Fruit fly (Drosophila melanogaster) whole organism, embryonic: Measurements from ENCODE around the gene CG18131.

ENCODE experiments used
- Atf6 ChIP-seq: fragments of 200-800 bp; sonication (Bioruptor generic); IDR thresholded peaks from 2 replicates; pipeline ENCODE4 v1.3.6; 2022; ENCODE audit warnings: missing biosample characterization, missing genetic modification characterization
- Blimp-1 ChIP-seq: fragments of 200-800 bp; sonication (Bioruptor generic); optimal IDR thresholded peaks from 3 replicates; lab custom pipeline; 2018; ENCODE audit warnings: missing biosample characterization, missing genetic modification characterization, mild to moderate bottlenecking, moderate library complexity, missing genetic modification reagents
- CG15479 ChIP-seq: fragments of 200-800 bp; sonication (Bioruptor generic); optimal IDR thresholded peaks from 3 replicates; lab custom pipeline; 2019; ENCODE audit warnings: missing biosample characterization, mild to moderate bottlenecking, missing genetic modification characterization, moderate library complexity
- CG16779 ChIP-seq: fragments of 200-800 bp; sonication (Bioruptor generic); IDR thresholded peaks from 2 replicates; pipeline ENCODE4 v1.3.6; 2022; ENCODE audit warnings: missing biosample characterization, missing genetic modification characterization
- CG16863 ChIP-seq: fragments of 200-800 bp; sonication (Bioruptor generic); optimal IDR thresholded peaks from 3 replicates; lab custom pipeline; 2016; ENCODE audit warnings: missing biosample characterization, missing genetic modification characterization
- CG6175 ChIP-seq: fragments of 200-800 bp; sonication (Bioruptor generic); IDR thresholded peaks from 3 replicates; pipeline ENCODE4 v1.3.6; 2022; ENCODE audit warnings: missing biosample characterization, missing genetic modification characterization
- CG8281 ChIP-seq: fragments of 200-800 bp; sonication (Bioruptor generic); optimal IDR thresholded peaks from 2 replicates; lab custom pipeline; 2018; ENCODE audit warnings: missing biosample characterization, mild to moderate bottlenecking, missing genetic modification characterization, moderate library complexity
- CG9876 ChIP-seq: fragments of 200-800 bp; sonication (Bioruptor generic); optimal IDR thresholded peaks from 2 replicates; lab custom pipeline; 2016; ENCODE audit warnings: missing biosample characterization, missing genetic modification characterization
- CG9932 ChIP-seq: fragments of 200-800 bp; sonication (Bioruptor generic); IDR thresholded peaks from 2 replicates; pipeline ENCODE4 v1.3.6; 2022; ENCODE audit warnings: missing biosample characterization, missing genetic modification characterization
- Dek ChIP-seq: fragments of 200-800 bp; sonication (Bioruptor generic); optimal IDR thresholded peaks from 3 replicates; lab custom pipeline; 2019; ENCODE audit warnings: missing biosample characterization, mild to moderate bottlenecking, missing genetic modification characterization, moderate library complexity
- Dp ChIP-seq: fragments of 200-800 bp; sonication (Bioruptor generic); optimal IDR thresholded peaks from 2 replicates; lab custom pipeline; 2018; ENCODE audit warnings: missing biosample characterization, mild to moderate bottlenecking, missing genetic modification characterization, moderate library complexity
- Drgx ChIP-seq: fragments of 200-800 bp; sonication (Bioruptor generic); IDR thresholded peaks from 2 replicates; pipeline ENCODE4 v1.3.6; 2022; ENCODE audit warnings: missing biosample characterization, missing genetic modification characterization
- Ets65A ChIP-seq: fragments of 200-800 bp; sonication (Bioruptor generic); peaks from one replicate; lab custom pipeline; 2016; ENCODE audit warnings: missing biosample characterization, missing genetic modification characterization
- HHEX ChIP-seq: fragments of 200-800 bp; sonication (Bioruptor generic); optimal IDR thresholded peaks from 3 replicates; lab custom pipeline; 2017; ENCODE audit warnings: missing biosample characterization, mild to moderate bottlenecking, missing genetic modification characterization, missing genetic modification reagents
- HmgZ ChIP-seq: fragments of 200-800 bp; sonication (Bioruptor generic); optimal IDR thresholded peaks from 2 replicates; lab custom pipeline; 2018; ENCODE audit warnings: missing biosample characterization, mild to moderate bottlenecking, missing genetic modification characterization
- Hsf ChIP-seq: fragments of 200-800 bp; sonication (Bioruptor generic); optimal IDR thresholded peaks from 3 replicates; lab custom pipeline; 2016; ENCODE audit warnings: missing biosample characterization, missing genetic modification characterization
- Lpt ChIP-seq: fragments of >200 bp; optimal IDR thresholded peaks from 2 replicates; lab custom pipeline; 2018; ENCODE audit warnings: missing biosample characterization, missing genetic modification characterization
- NFAT ChIP-seq: fragments of 200-800 bp; sonication (Bioruptor generic); IDR thresholded peaks from 2 replicates; pipeline ENCODE4 v1.3.6; 2022; ENCODE audit warnings: missing biosample characterization, missing genetic modification characterization
- Optix ChIP-seq: fragments of 200-800 bp; sonication (Bioruptor generic); IDR thresholded peaks from 3 replicates; pipeline ENCODE4 v1.3.6; 2022; ENCODE audit warnings: missing biosample characterization, missing genetic modification characterization
- Rfx ChIP-seq: fragments of 200-800 bp; sonication (Bioruptor generic); IDR thresholded peaks from 2 replicates; pipeline ENCODE4 v1.3.6; 2022; ENCODE audit warnings: missing biosample characterization, missing genetic modification characterization
- Side ChIP-seq: fragments of 200-800 bp; sonication (Bioruptor generic); optimal IDR thresholded peaks from 2 replicates; lab custom pipeline; 2016; ENCODE audit warnings: missing biosample characterization, missing genetic modification characterization
- caup ChIP-seq: fragments of 200-800 bp; sonication (Bioruptor generic); optimal IDR thresholded peaks from 3 replicates; lab custom pipeline; 2017; ENCODE audit warnings: missing biosample characterization, mild to moderate bottlenecking, missing genetic modification characterization, moderate library complexity; ENCODE audit not compliant: severe bottlenecking
- chif ChIP-seq, 2 experiments: fragments of 200-800 bp; sonication (Bioruptor generic); optimal IDR thresholded peaks; 3 replicates each; lab custom pipeline; 2016; ENCODE audit warnings: missing biosample characterization in 2 of 2, missing genetic modification characterization in 2 of 2
- dysf ChIP-seq: fragments of 200-800 bp; sonication (Bioruptor generic); IDR thresholded peaks from 3 replicates; pipeline ENCODE4 v1.3.6; 2022; ENCODE audit warnings: missing biosample characterization, missing genetic modification characterization
- ftz-f1 ChIP-seq: fragments of 200-800 bp; sonication (Bioruptor generic); optimal IDR thresholded peaks from 2 replicates; lab custom pipeline; 2016; ENCODE audit warnings: missing biosample characterization, missing genetic modification characterization
- grn ChIP-seq: fragments of 200-800 bp; sonication (Bioruptor generic); optimal IDR thresholded peaks from 3 replicates; lab custom pipeline; 2017; ENCODE audit warnings: missing biosample characterization, missing genetic modification characterization
- gsb ChIP-seq: fragments of 200-800 bp; sonication (Bioruptor generic); IDR thresholded peaks from 2 replicates; pipeline ENCODE4 v1.3.6; 2022; ENCODE audit warnings: missing biosample characterization, missing genetic modification characterization
- kay ChIP-seq: fragments of 200-800 bp; sonication (Bioruptor generic); optimal IDR thresholded peaks from 2 replicates; lab custom pipeline; 2016; ENCODE audit warnings: missing biosample characterization, missing genetic modification characterization
- klu ChIP-seq: fragments of 200-800 bp; sonication (Bioruptor generic); IDR thresholded peaks from 2 replicates; pipeline ENCODE4 v1.3.6; 2022; ENCODE audit warnings: missing biosample characterization, missing genetic modification characterization
- nerfin-2 ChIP-seq: fragments of 200-800 bp; sonication (Bioruptor generic); IDR thresholded peaks from 2 replicates; pipeline ENCODE4 v1.3.6; 2022; ENCODE audit warnings: missing biosample characterization, missing genetic modification characterization; ENCODE audit not compliant: partially characterized antibody
- org-1 ChIP-seq: fragments of 200-800 bp; sonication (Bioruptor generic); optimal IDR thresholded peaks from 2 replicates; lab custom pipeline; 2017; ENCODE audit warnings: missing biosample characterization, missing genetic modification characterization
- phol ChIP-seq: fragments of 200-800 bp; sonication (Bioruptor generic); optimal IDR thresholded peaks from 3 replicates; lab custom pipeline; 2018; ENCODE audit warnings: missing biosample characterization, mild to moderate bottlenecking, missing genetic modification characterization, moderate library complexity
- ro ChIP-seq: fragments of 200-800 bp; sonication (Bioruptor generic); IDR thresholded peaks from 2 replicates; pipeline ENCODE4 v1.3.6; 2022; ENCODE audit warnings: missing biosample characterization, missing genetic modification characterization
- sd ChIP-seq: fragments of 200-800 bp; sonication (Bioruptor generic); optimal IDR thresholded peaks from 3 replicates; lab custom pipeline; 2018; ENCODE audit warnings: missing biosample characterization, mild to moderate bottlenecking, missing genetic modification characterization, moderate library complexity
- sens ChIP-seq: fragments of 200-800 bp; sonication (Bioruptor generic); peaks from one replicate; lab custom pipeline; 2016; ENCODE audit warnings: missing biosample characterization, missing genetic modification characterization
- sisA ChIP-seq: fragments of 200-800 bp; sonication (Bioruptor generic); IDR thresholded peaks from 2 replicates; pipeline ENCODE4 v1.3.6; 2022; ENCODE audit warnings: missing biosample characterization, missing genetic modification characterization
- stwl ChIP-seq: fragments of 200-800 bp; sonication (Bioruptor generic); optimal IDR thresholded peaks from 3 replicates; lab custom pipeline; 2018; ENCODE audit warnings: missing biosample characterization, mild to moderate bottlenecking, missing genetic modification characterization, moderate library complexity
- vfl ChIP-seq: fragments of 200-800 bp; sonication (Bioruptor generic); optimal IDR thresholded peaks from 2 replicates; lab custom pipeline; 2016; ENCODE audit warnings: missing biosample characterization, missing genetic modification characterization
- vnd ChIP-seq: fragments of 200-800 bp; sonication (Bioruptor generic); IDR thresholded peaks from 3 replicates; pipeline ENCODE4 v1.3.6; 2022; ENCODE audit warnings: missing biosample characterization, missing genetic modification characterization; ENCODE audit not compliant: partially characterized antibody
- wdn ChIP-seq: fragments of 200-800 bp; sonication (Bioruptor generic); IDR thresholded peaks from 2 replicates; pipeline ENCODE4 v1.3.6; 2022; ENCODE audit warnings: missing biosample characterization, missing genetic modification characterization

CG18131 gene

dm6 chr2L:1500312-1500711 lies at the start of gene CG18131:
CG18131 (minus strand) TSS chr2L:1500608.
- TF ChIP-seq chif (GFP tag; optimal IDR thresholded peaks at IDR 0.05; lab: Kevin White, UChicago) (no peak), stwl (tag; lab: Kevin White, UChicago) (peak; percentile 85), NFAT (GFP tag; lab: Robert Waterston, UW) (no peak), Ets65A (peak; percentile 10)

dm6 chr2L:1547860-1548259 lies 47.5 kb upstream of the CG18131 start:
- TF ChIP-seq ftz-f1 (GFP tag; lab: Kevin White, UChicago) (no peak), Rfx (GFP tag; lab: Robert Waterston, UW) (no peak), CG9876 (GFP tag; lab: Kevin White, UChicago) (no peak), nerfin-2 (GFP tag; lab: Robert Waterston, UW) (no peak), wdn (GFP tag; lab: Robert Waterston, UW) (no peak), Dek (tag; lab: Kevin White, UChicago) (no peak), org-1 (no peak), gsb (GFP tag; lab: Robert Waterston, UW) (no peak), sd (no peak), dysf (no peak), kay (GFP tag; lab: Kevin White, UChicago) (no peak), caup (GFP tag; lab: Kevin White, UChicago) (no peak), Optix (GFP tag; lab: Robert Waterston, UW) (no peak), sens (peak; percentile 30), Side (GFP tag; lab: Kevin White, UChicago) (no peak), CG8281 (tag; lab: Kevin White, UChicago) (peak; percentile 94), HHEX (GFP tag; lab: Kevin White, UChicago) (no peak), HmgZ (no peak)
- TF ChIP-seq, all 482 proteins: peak for 2

- TF ChIP-seq Drgx (GFP tag; lab: Robert Waterston, UW) = peak; percentile 30; the same call in 1 of the 2 replicates
- no peak for TF ChIP-seq vnd
Observed at dm6 chr2L:1538132-1538531, 37.7 kb upstream of the CG18131 start.

- TF ChIP-seq CG16779 (no peak), Drgx (GFP tag; lab: Robert Waterston, UW) (peak; percentile 46; the same call in 1 of the 2 replicates), Hsf (no peak)
- TF ChIP-seq, all 482 proteins: peak for 1
Observed at dm6 chr2L:1535231-1535630, 34.8 kb upstream of the CG18131 start.

dm6 chr2L:1522397-1522796 lies 22.0 kb upstream of the CG18131 start, which contains the start of gene Or22b:
Or22b (plus strand) TSS chr2L:1522697.
- TF ChIP-seq CG9932 (GFP tag; lab: Robert Waterston, UW) = no peak
- no peak for TF ChIP-seq grn (GFP tag; lab: Kevin White, UChicago)
- no peak for TF ChIP-seq Lpt (GFP tag; lab: Kevin White, UChicago)
- TF ChIP-seq ro (GFP tag; lab: Robert Waterston, UW) = no peak
- TF ChIP-seq CG16863 (GFP tag; lab: Kevin White, UChicago) = no peak
- TF ChIP-seq Dp (GFP tag; lab: Kevin White, UChicago) = no peak
- no peak for TF ChIP-seq sisA (GFP tag; lab: Robert Waterston, UW)
- no peak for TF ChIP-seq phol (tag; lab: Kevin White, UChicago)
- TF ChIP-seq vfl = no peak
- TF ChIP-seq Atf6 (GFP tag; lab: Robert Waterston, UW) = no peak
- no peak for TF ChIP-seq klu (GFP tag; lab: Robert Waterston, UW)
- TF ChIP-seq Blimp-1 (GFP tag; lab: Kevin White, UChicago) = no peak
- TF ChIP-seq CG6175 (GFP tag; lab: Robert Waterston, UW) = no peak
- TF ChIP-seq CG15479 (GFP tag; lab: Kevin White, UChicago) = no peak
